Fruit fly (Drosophila melanogaster) S2 (cell line): ENCODE measurements around the gene heix.
A peak's percentile ranks its signal among the peaks of the same experiment; 100 is the strongest.

Experiments
- CG8478 ChIP-seq: fragments of >200 bp; optimal IDR thresholded peaks from 2 replicates; lab custom pipeline; 2018
- CTCF ChIP-seq, 2 experiments: fragments of >200 bp; optimal IDR thresholded peaks; 2 replicates each; lab custom pipeline; 2018

dm6 chr2L:16257227-16258071 lies 42.2 kb downstream of the heix start, which contains the start of the genes PRL-1 and EndoGI:
- TF ChIP-seq CTCF (optimal IDR thresholded peaks at IDR 0.05; lab: Kevin White, UChicago) (peak in 1 of 2 experiments; percentile 45), CG8478 (lab: Kevin White, UChicago) (no peak)
